Fruit fly (Drosophila melanogaster) whole organism, wandering third instar larva: ENCODE results near the gene Nsun5.

ENCODE experiments used
- Abd-B ChIP-seq: fragments of >200 bp; optimal IDR thresholded peaks from 2 replicates; lab custom pipeline; 2017; ENCODE audit warnings: missing biosample characterization, missing genetic modification characterization
- CrebA ChIP-seq: fragments of 200-800 bp; sonication (Bioruptor generic); optimal IDR thresholded peaks from 2 replicates; lab custom pipeline; 2016; ENCODE audit warnings: missing biosample characterization, mild to moderate bottlenecking, missing genetic modification characterization, borderline replicate concordance
- Dfd ChIP-seq: fragments of >200 bp; optimal IDR thresholded peaks from 2 replicates; lab custom pipeline; 2017; ENCODE audit warnings: missing biosample characterization, missing genetic modification characterization
- Dif ChIP-seq: fragments of 200-275, 200-300 bp; sonication (Bioruptor generic); optimal IDR thresholded peaks from 2 replicates; lab custom pipeline; 2018; ENCODE audit warnings: missing biosample characterization, missing genetic modification characterization; ENCODE audit not compliant: partially characterized antibody
- GATAd ChIP-seq: sonication (Bioruptor generic); optimal IDR thresholded peaks from 2 replicates; lab custom pipeline; 2016; ENCODE audit warnings: missing biosample characterization, missing genetic modification characterization
- Hr83 ChIP-seq: fragments of 200-300 bp; sonication (Bioruptor generic); optimal IDR thresholded peaks from 2 replicates; lab custom pipeline; 2016; ENCODE audit warnings: missing biosample characterization, mild to moderate bottlenecking, missing genetic modification characterization, moderate library complexity; ENCODE audit not compliant: poor library complexity, severe bottlenecking
- Jra ChIP-seq: sonication (Bioruptor generic); optimal IDR thresholded peaks from 2 replicates; lab custom pipeline; 2016; ENCODE audit warnings: missing biosample characterization, missing genetic modification characterization
- Myc ChIP-seq: fragments of >200 bp; optimal IDR thresholded peaks from 2 replicates; lab custom pipeline; 2017
- OdsH ChIP-seq: fragments of 200-800 bp; sonication (Bioruptor generic); optimal IDR thresholded peaks from 2 replicates; lab custom pipeline; 2016; ENCODE audit warnings: missing biosample characterization, mild to moderate bottlenecking, missing genetic modification characterization
- Sp1 ChIP-seq: fragments of 200-800 bp; sonication (Bioruptor generic); optimal IDR thresholded peaks from 3 replicates; lab custom pipeline; 2019; ENCODE audit warnings: missing biosample characterization, mild to moderate bottlenecking, missing genetic modification characterization, moderate library complexity
- Vsx2 ChIP-seq: fragments of 200-300, 225-300 bp; sonication (Bioruptor generic); optimal IDR thresholded peaks from 2 replicates; lab custom pipeline; 2018; ENCODE audit warnings: missing biosample characterization, missing genetic modification characterization; ENCODE audit not compliant: partially characterized antibody
- dl ChIP-seq, 2 experiments: fragments of 175-275, 200-275 bp in 1 of 2; fragments of 200-275 bp in 1 of 2; sonication (Bioruptor generic); optimal IDR thresholded peaks; lab custom pipeline; 2018; ENCODE audit warnings: mild to moderate bottlenecking in 2 of 2, missing biosample characterization in 2 of 2, missing genetic modification characterization in 2 of 2, moderate library complexity in 2 of 2; ENCODE audit not compliant: partially characterized antibody in 2 of 2, insufficient read depth in 1 of 2
- dsf ChIP-seq: sonication (Bioruptor generic); optimal IDR thresholded peaks from 2 replicates; lab custom pipeline; 2016; ENCODE audit warnings: missing biosample characterization, missing genetic modification characterization, borderline replicate concordance
- foxo ChIP-seq, 2 experiments: fragments of 200-800 bp; sonication (Bioruptor generic); optimal IDR thresholded peaks; 2 replicates in 1 of 2; 3 replicates in 1 of 2; lab custom pipeline; 2016 to 2017; ENCODE audit warnings: missing biosample characterization in 2 of 2, missing genetic modification characterization in 2 of 2
- fru ChIP-seq: fragments of 200-800 bp; sonication (Bioruptor generic); optimal IDR thresholded peaks from 3 replicates; lab custom pipeline; 2016; ENCODE audit warnings: missing biosample characterization, mild to moderate bottlenecking, missing genetic modification characterization
- h ChIP-seq: fragments of 200-800 bp; sonication (Bioruptor generic); optimal IDR thresholded peaks from 3 replicates; lab custom pipeline; 2016; ENCODE audit warnings: missing biosample characterization, mild to moderate bottlenecking, missing genetic modification characterization
- jim ChIP-seq: fragments of 175-275, 200-325 bp; sonication (Bioruptor generic); optimal IDR thresholded peaks from 2 replicates; lab custom pipeline; 2016; ENCODE audit warnings: missing biosample characterization, mild to moderate bottlenecking, missing genetic modification characterization
- lola ChIP-seq: fragments of >200 bp; optimal IDR thresholded peaks from 2 replicates; lab custom pipeline; 2017; ENCODE audit warnings: missing biosample characterization, missing genetic modification characterization
- psq ChIP-seq: fragments of 200-800 bp; sonication (Bioruptor generic); optimal IDR thresholded peaks from 3 replicates; lab custom pipeline; 2017; ENCODE audit warnings: missing biosample characterization, mild to moderate bottlenecking, missing genetic modification characterization, moderate library complexity
- rgr ChIP-seq: fragments of 200-800 bp; sonication (Bioruptor generic); optimal IDR thresholded peaks from 3 replicates; lab custom pipeline; 2016; ENCODE audit warnings: missing biosample characterization, mild to moderate bottlenecking, missing genetic modification characterization
- sv ChIP-seq: fragments of 200-800 bp; sonication (Bioruptor generic); optimal IDR thresholded peaks from 3 replicates; lab custom pipeline; 2016; ENCODE audit warnings: missing biosample characterization, missing genetic modification characterization
- woc ChIP-seq: sonication (Bioruptor generic); optimal IDR thresholded peaks from 2 replicates; lab custom pipeline; 2016; ENCODE audit warnings: missing biosample characterization, mild to moderate bottlenecking, missing genetic modification characterization

The Nsun5 gene

DNA sequence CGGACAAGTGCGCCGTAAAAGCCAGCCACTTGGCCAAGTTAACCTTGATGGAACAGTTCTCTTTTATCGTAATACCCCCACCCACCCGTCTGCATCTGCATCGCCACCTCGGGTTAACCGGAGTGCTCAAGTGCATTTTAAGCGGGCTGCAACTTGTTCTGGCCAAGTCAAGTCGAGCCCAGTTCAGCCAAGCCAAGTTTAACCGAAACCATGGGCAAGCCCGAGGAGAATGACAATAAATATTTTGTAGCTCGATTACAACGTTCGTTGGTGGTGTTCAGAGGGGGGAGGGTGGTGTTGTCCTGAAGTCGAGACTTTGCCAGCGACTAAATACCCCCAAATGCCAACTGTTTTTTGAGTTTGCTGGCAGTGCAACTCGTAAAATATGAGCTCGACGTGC, 49.7 kb downstream of the Nsun5 start:
- TF ChIP-seq fru (GFP tag; lab: Kevin White, UChicago) (no peak), h (no peak), woc (GFP tag; lab: Kevin White, UChicago) (no peak), jim (no peak), GATAd (GFP tag; lab: Kevin White, UChicago) (no peak), Dfd (GFP tag; lab: Kevin White, UChicago) (no peak), rgr (no peak), Sp1 (GFP tag; lab: Kevin White, UChicago) (no peak), psq (no peak), Myc (lab: Kevin White, UChicago) (no peak), sv (GFP tag; lab: Kevin White, UChicago) (no peak), Dif (GFP tag; lab: Kevin White, UChicago) (no peak), lola (GFP tag; lab: Kevin White, UChicago) (no peak), Vsx2 (no peak), Hr83 (GFP tag; lab: Kevin White, UChicago) (no peak)

DNA sequence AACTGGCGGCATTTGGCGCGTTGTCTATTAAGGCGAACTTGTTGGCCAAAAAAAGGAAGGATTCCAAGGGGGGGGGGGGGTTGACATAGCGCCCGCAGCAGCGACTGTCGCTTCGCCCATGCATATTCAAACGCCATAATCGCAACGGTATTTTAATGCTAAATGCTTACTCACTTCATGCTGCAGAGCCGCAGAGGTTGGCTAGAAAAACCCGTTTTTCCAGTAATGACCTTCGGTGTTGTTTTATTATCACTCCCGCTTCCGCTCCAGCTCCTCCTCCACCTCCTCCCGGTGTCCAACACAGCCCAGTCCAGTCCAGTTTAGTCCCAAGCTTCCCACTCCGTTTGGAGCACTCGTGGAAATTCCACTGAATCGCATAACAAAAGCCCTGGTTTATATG, 50.9 kb downstream of the Nsun5 start:
- TF ChIP-seq Dif (GFP tag; lab: Kevin White, UChicago) (no peak), Sp1 (GFP tag; lab: Kevin White, UChicago) (no peak), rgr (no peak), Vsx2 (no peak), foxo (GFP tag; optimal IDR thresholded peaks at IDR 0.05; lab: Kevin White, UChicago) (no peak), Abd-B (no peak), CrebA (no peak), dl (GFP tag; optimal IDR thresholded peaks at IDR 0.05; lab: Kevin White, UChicago; ENCODE audit: insufficient read depth in 1 of 2, partially characterized antibody in 2 of 2) (no peak), dsf (GFP tag; lab: Kevin White, UChicago) (no peak), OdsH (GFP tag; lab: Kevin White, UChicago) (no peak), Jra (GFP tag; lab: Kevin White, UChicago) (no peak), jim (no peak), Dfd (GFP tag; lab: Kevin White, UChicago) (no peak)
- TF ChIP-seq, all 38 proteins: peak for 0
